Fruit fly (Drosophila melanogaster) whole organism, embryonic: ENCODE measurements around the gene Polr3E.

Experiments
- CG10267 ChIP-seq: fragments of 200-800 bp; sonication (Bioruptor generic); optimal IDR thresholded peaks from 2 replicates; lab custom pipeline; 2018; ENCODE audit warnings: missing biosample characterization, mild to moderate bottlenecking, missing genetic modification characterization, moderate library complexity
- CG10274 ChIP-seq: fragments of 200-800 bp; sonication (Bioruptor generic); optimal IDR thresholded peaks from 3 replicates; lab custom pipeline; 2017; ENCODE audit warnings: missing biosample characterization, mild to moderate bottlenecking, missing genetic modification characterization
- CG10431 ChIP-seq: fragments of 200-800 bp; sonication (Bioruptor generic); optimal IDR thresholded peaks from 3 replicates; lab custom pipeline; 2018; ENCODE audit warnings: missing biosample characterization, mild to moderate bottlenecking, missing genetic modification characterization
- CG10543 ChIP-seq: fragments of 200-800 bp; sonication (Bioruptor generic); optimal IDR thresholded peaks from 3 replicates; lab custom pipeline; 2017; ENCODE audit warnings: missing biosample characterization, mild to moderate bottlenecking, missing genetic modification characterization, moderate library complexity
- CG12104 ChIP-seq: fragments of 200-800 bp; sonication (Bioruptor generic); optimal IDR thresholded peaks from 3 replicates; lab custom pipeline; 2016; ENCODE audit warnings: missing biosample characterization, missing genetic modification characterization
- CG12769 ChIP-seq: fragments of 200-800 bp; sonication (Bioruptor generic); optimal IDR thresholded peaks from 2 replicates; lab custom pipeline; 2019; ENCODE audit warnings: missing biosample characterization, mild to moderate bottlenecking, missing genetic modification characterization, moderate library complexity
- CG13894 ChIP-seq: fragments of 200-800 bp; sonication (Bioruptor generic); optimal IDR thresholded peaks from 3 replicates; lab custom pipeline; 2018; ENCODE audit warnings: missing biosample characterization, mild to moderate bottlenecking, missing genetic modification characterization, moderate library complexity
- CG16815 ChIP-seq: fragments of 200-800 bp; sonication (Bioruptor generic); optimal IDR thresholded peaks from 3 replicates; lab custom pipeline; 2017; ENCODE audit warnings: missing biosample characterization, mild to moderate bottlenecking, missing genetic modification characterization
- CG2678 ChIP-seq: fragments of 200-800 bp; sonication (Bioruptor generic); optimal IDR thresholded peaks from 3 replicates; lab custom pipeline; 2019; ENCODE audit warnings: missing biosample characterization, mild to moderate bottlenecking, missing genetic modification characterization, moderate library complexity
- CG31365 ChIP-seq: fragments of 200-800 bp; sonication (Bioruptor generic); optimal IDR thresholded peaks from 2 replicates; lab custom pipeline; 2018; ENCODE audit warnings: missing biosample characterization, mild to moderate bottlenecking, missing genetic modification characterization
- CG33213 ChIP-seq: fragments of 200-800 bp; sonication (Bioruptor generic); optimal IDR thresholded peaks from 3 replicates; lab custom pipeline; 2016; ENCODE audit warnings: missing biosample characterization, missing genetic modification characterization
- CG5245 ChIP-seq: fragments of 200-800 bp; sonication (Bioruptor generic); optimal IDR thresholded peaks from 3 replicates; lab custom pipeline; 2016; ENCODE audit warnings: missing biosample characterization, missing genetic modification characterization
- CG6813 ChIP-seq: fragments of 200-800 bp; sonication (Bioruptor generic); optimal IDR thresholded peaks from 2 replicates; lab custom pipeline; 2017; ENCODE audit warnings: missing biosample characterization, missing genetic modification characterization, mild to moderate bottlenecking, moderate library complexity, missing genetic modification reagents
- CG7839 ChIP-seq: fragments of 200-800 bp; sonication (Bioruptor generic); optimal IDR thresholded peaks from 3 replicates; lab custom pipeline; 2018; ENCODE audit warnings: missing biosample characterization, mild to moderate bottlenecking, missing genetic modification characterization, moderate library complexity
- CG7987 ChIP-seq: fragments of 200-800 bp; sonication (Bioruptor generic); optimal IDR thresholded peaks from 2 replicates; lab custom pipeline; 2018; ENCODE audit warnings: missing biosample characterization, mild to moderate bottlenecking, missing genetic modification characterization, moderate library complexity
- CrebB ChIP-seq: fragments of 200-800 bp; sonication (Bioruptor generic); optimal IDR thresholded peaks from 3 replicates; lab custom pipeline; 2018; ENCODE audit warnings: missing biosample characterization, mild to moderate bottlenecking, missing genetic modification characterization
- Dad ChIP-seq: fragments of 200-800 bp; sonication (Bioruptor generic); optimal IDR thresholded peaks from 3 replicates; lab custom pipeline; 2016; ENCODE audit warnings: missing biosample characterization, missing genetic modification characterization
- Dp ChIP-seq: fragments of 200-800 bp; sonication (Bioruptor generic); optimal IDR thresholded peaks from 2 replicates; lab custom pipeline; 2018; ENCODE audit warnings: missing biosample characterization, mild to moderate bottlenecking, missing genetic modification characterization, moderate library complexity
- E2f2 ChIP-seq: fragments of 200-800 bp; sonication (Bioruptor generic); IDR thresholded peaks from 2 replicates; pipeline ENCODE4 v1.3.6; 2022; ENCODE audit warnings: missing biosample characterization, missing genetic modification characterization
- Fer1 ChIP-seq: fragments of 200-800 bp; sonication (Bioruptor generic); optimal IDR thresholded peaks from 2 replicates; lab custom pipeline; 2017; ENCODE audit warnings: missing biosample characterization, mild to moderate bottlenecking, missing genetic modification characterization
- Fer2 ChIP-seq: fragments of 200-800 bp; sonication (Bioruptor generic); optimal IDR thresholded peaks from 2 replicates; lab custom pipeline; 2018; ENCODE audit warnings: missing biosample characterization, mild to moderate bottlenecking, missing genetic modification characterization, moderate library complexity
- H15 ChIP-seq: fragments of 200-800 bp; sonication (Bioruptor generic); IDR thresholded peaks from 3 replicates; pipeline ENCODE4 v1.3.6; 2022; ENCODE audit warnings: missing biosample characterization, missing genetic modification characterization
- Hand ChIP-seq: fragments of 200-800 bp; sonication (Bioruptor generic); optimal IDR thresholded peaks from 2 replicates; lab custom pipeline; 2017; ENCODE audit warnings: mild to moderate bottlenecking, missing biosample characterization, missing genetic modification reagents, missing genetic modification characterization
- Nf-YA ChIP-seq: fragments of 200-800 bp; sonication (Bioruptor generic); IDR thresholded peaks from 2 replicates; pipeline ENCODE4 v1.3.6; 2022; ENCODE audit warnings: missing biosample characterization, missing genetic modification characterization
- Nf-YC ChIP-seq: fragments of 200-800 bp; optimal IDR thresholded peaks from 3 replicates; lab custom pipeline; 2019; ENCODE audit warnings: missing biosample characterization, mild to moderate bottlenecking, missing genetic modification characterization, moderate library complexity
- Opbp ChIP-seq: fragments of 200-800 bp; sonication (Bioruptor generic); IDR thresholded peaks from 3 replicates; pipeline ENCODE4 v1.3.6; 2022; ENCODE audit warnings: missing biosample characterization, missing genetic modification characterization; ENCODE audit not compliant: partially characterized antibody
- PHDP ChIP-seq: fragments of 200-800 bp; sonication (Bioruptor generic); optimal IDR thresholded peaks from 3 replicates; lab custom pipeline; 2018; ENCODE audit warnings: missing biosample characterization, mild to moderate bottlenecking, missing genetic modification characterization, moderate library complexity
- bbx ChIP-seq: fragments of 200-800 bp; sonication (Bioruptor generic); IDR thresholded peaks from 2 replicates; pipeline ENCODE4 v1.3.6; 2022; ENCODE audit warnings: missing biosample characterization, missing genetic modification characterization; ENCODE audit not compliant: partially characterized antibody
- cas ChIP-seq: fragments of 200-800 bp; sonication (Bioruptor generic); IDR thresholded peaks from 2 replicates; pipeline ENCODE4 v1.3.6; 2022; ENCODE audit warnings: missing biosample characterization, missing genetic modification characterization
- dmrt11E ChIP-seq: fragments of 200-800 bp; sonication (Bioruptor generic); optimal IDR thresholded peaks from 3 replicates; lab custom pipeline; 2018; ENCODE audit warnings: missing biosample characterization, mild to moderate bottlenecking, missing genetic modification characterization, moderate library complexity
- exex ChIP-seq: fragments of 200-800 bp; sonication (Bioruptor generic); optimal IDR thresholded peaks from 4 replicates; lab custom pipeline; 2018; ENCODE audit warnings: missing biosample characterization, mild to moderate bottlenecking, missing genetic modification characterization, moderate library complexity
- eyg ChIP-seq: fragments of 200-800 bp; sonication (Bioruptor generic); optimal IDR thresholded peaks from 3 replicates; lab custom pipeline; 2016; ENCODE audit warnings: missing biosample characterization, missing genetic modification characterization
- gro ChIP-seq: fragments of 200-800 bp; sonication (Bioruptor generic); optimal IDR thresholded peaks from 2 replicates; lab custom pipeline; 2016; ENCODE audit warnings: missing biosample characterization, missing genetic modification characterization
- her ChIP-seq: fragments of 200-800 bp; sonication (Bioruptor generic); optimal IDR thresholded peaks from 2 replicates; lab custom pipeline; 2016; ENCODE audit warnings: missing biosample characterization, missing genetic modification characterization
- insv ChIP-seq, 2 experiments: fragments of 200-800 bp; sonication (Bioruptor generic); optimal IDR thresholded peaks; 3 replicates each; lab custom pipeline; 2016 to 2018; ENCODE audit warnings: missing biosample characterization in 2 of 2, missing genetic modification characterization in 2 of 2
- lbe ChIP-seq: fragments of 200-800 bp; sonication (Bioruptor generic); optimal IDR thresholded peaks from 2 replicates; lab custom pipeline; 2016; ENCODE audit warnings: missing biosample characterization, mild to moderate bottlenecking, missing genetic modification characterization
- mirr ChIP-seq: fragments of 200-800 bp; sonication (Bioruptor generic); optimal IDR thresholded peaks from 3 replicates; lab custom pipeline; 2018; ENCODE audit warnings: missing biosample characterization, mild to moderate bottlenecking, missing genetic modification characterization
- nau ChIP-seq: fragments of 200-800 bp; sonication (Bioruptor generic); optimal IDR thresholded peaks from 3 replicates; lab custom pipeline; 2017; ENCODE audit warnings: missing biosample characterization, mild to moderate bottlenecking, missing genetic modification characterization, missing genetic modification reagents
- nerfin-1 ChIP-seq: fragments of 200-800 bp; sonication (Bioruptor generic); optimal IDR thresholded peaks from 3 replicates; lab custom pipeline; 2019; ENCODE audit warnings: missing biosample characterization, mild to moderate bottlenecking, missing genetic modification characterization, moderate library complexity
- nerfin-2 ChIP-seq: fragments of 200-800 bp; sonication (Bioruptor generic); IDR thresholded peaks from 2 replicates; pipeline ENCODE4 v1.3.6; 2022; ENCODE audit warnings: missing biosample characterization, missing genetic modification characterization; ENCODE audit not compliant: partially characterized antibody
- pzg ChIP-seq: fragments of 200-800 bp; sonication (Bioruptor generic); optimal IDR thresholded peaks from 3 replicates; lab custom pipeline; 2018; ENCODE audit warnings: missing biosample characterization, mild to moderate bottlenecking, missing genetic modification characterization, moderate library complexity
- repo ChIP-seq: fragments of 200-800 bp; sonication (Bioruptor generic); optimal IDR thresholded peaks from 2 replicates; lab custom pipeline; 2016; ENCODE audit warnings: missing biosample characterization, missing genetic modification characterization
- scrt ChIP-seq: fragments of 200-800 bp; sonication (Bioruptor generic); optimal IDR thresholded peaks from 2 replicates; lab custom pipeline; 2018; ENCODE audit warnings: missing biosample characterization, mild to moderate bottlenecking, missing genetic modification characterization, moderate library complexity
- sd ChIP-seq: fragments of 200-800 bp; sonication (Bioruptor generic); optimal IDR thresholded peaks from 3 replicates; lab custom pipeline; 2018; ENCODE audit warnings: missing biosample characterization, mild to moderate bottlenecking, missing genetic modification characterization, moderate library complexity
- sens ChIP-seq: fragments of 200-800 bp; sonication (Bioruptor generic); peaks from one replicate; lab custom pipeline; 2016; ENCODE audit warnings: missing biosample characterization, missing genetic modification characterization
- trem ChIP-seq: fragments of 200-800 bp; optimal IDR thresholded peaks from 3 replicates; lab custom pipeline; 2019; ENCODE audit warnings: missing biosample characterization, mild to moderate bottlenecking, missing genetic modification characterization, moderate library complexity
- unpg ChIP-seq: fragments of 200-800 bp; sonication (Bioruptor generic); optimal IDR thresholded peaks from 3 replicates; lab custom pipeline; 2018; ENCODE audit warnings: missing biosample characterization, mild to moderate bottlenecking, missing genetic modification characterization, moderate library complexity
- wek ChIP-seq: fragments of 200-800 bp; sonication (Bioruptor generic); optimal IDR thresholded peaks from 3 replicates; lab custom pipeline; 2018; ENCODE audit warnings: missing biosample characterization, mild to moderate bottlenecking, missing genetic modification characterization, moderate library complexity

Gene Polr3E

dm6 chr3L:21065212-21065902, 33.7 kb downstream of the Polr3E start, which contains the start of gene CG43072 (continued):
- TF ChIP-seq CG7987 (GFP tag; lab: Kevin White, UChicago), result peak; percentile 14
- peak; percentile 59 for TF ChIP-seq Fer1
- TF ChIP-seq wek (GFP tag; lab: Kevin White, UChicago), result peak; percentile 37
- no peak for TF ChIP-seq dmrt11E (tag; lab: Kevin White, UChicago)
- peak; percentile 57 for TF ChIP-seq CG10431 (GFP tag; lab: Kevin White, UChicago)
- TF ChIP-seq Opbp (GFP tag; lab: Robert Waterston, UW), result 0 out of 3 replicates have a peak, but pooled peaks have one; percentile 34
- TF ChIP-seq unpg, result peak; percentile 49
- TF ChIP-seq sd (tag; lab: Kevin White, UChicago), result peak; percentile 98
- peak; percentile 25 for TF ChIP-seq nau (GFP tag; lab: Kevin White, UChicago)
- 0 out of 2 replicates have a peak, but pooled peaks have one; percentile 43 for TF ChIP-seq bbx (GFP tag; lab: Robert Waterston, UW)
- no peak for TF ChIP-seq E2f2
- TF ChIP-seq gro (GFP tag; lab: Kevin White, UChicago), result peak; percentile 42
- TF ChIP-seq sens (GFP tag; lab: Kevin White, UChicago), result peak; percentile 75
- no peak for TF ChIP-seq CG16815
- TF ChIP-seq PHDP (tag; lab: Kevin White, UChicago), result peak; percentile 70
- no peak for TF ChIP-seq Nf-YA
- TF ChIP-seq CG12104, result no peak
- no peak for TF ChIP-seq H15 (GFP tag; lab: Robert Waterston, UW)
- no peak for TF ChIP-seq her (GFP tag; lab: Kevin White, UChicago)
- no peak for TF ChIP-seq eyg (GFP tag; lab: Kevin White, UChicago)
- TF ChIP-seq CrebB (tag; lab: Kevin White, UChicago), result peak; percentile 80
- peak; percentile 97 for TF ChIP-seq exex (tag; lab: Kevin White, UChicago)
- peak; percentile 31 for TF ChIP-seq CG31365 (tag; lab: Kevin White, UChicago)
- TF ChIP-seq trem, result peak; percentile 4
- peak; percentile 16 for TF ChIP-seq nerfin-1 (tag; lab: Kevin White, UChicago)
- no peak for TF ChIP-seq nerfin-2 (GFP tag; lab: Robert Waterston, UW)
- TF ChIP-seq Dad (GFP tag; lab: Kevin White, UChicago), result no peak
- peak; percentile 57 for TF ChIP-seq Hand (GFP tag; lab: Kevin White, UChicago)
- peak; percentile 6 for TF ChIP-seq Fer2 (tag; lab: Kevin White, UChicago)
- peak; percentile 3 for TF ChIP-seq CG7839
- TF ChIP-seq Nf-YC (tag; lab: Kevin White, UChicago), result peak; percentile 39
- TF ChIP-seq scrt (GFP tag; lab: Kevin White, UChicago), result peak; percentile 20
- no peak for TF ChIP-seq CG5245 (GFP tag; lab: Kevin White, UChicago)
- peak; percentile 59 for TF ChIP-seq CG2678 (tag; lab: Kevin White, UChicago)
- peak; percentile 4 for TF ChIP-seq CG33213
- TF ChIP-seq CG10274 (GFP tag; lab: Kevin White, UChicago), result peak; percentile 2
- no peak for TF ChIP-seq repo
- peak; percentile 21 for TF ChIP-seq CG12769 (tag; lab: Kevin White, UChicago)
- TF ChIP-seq CG6813 (GFP tag; lab: Kevin White, UChicago), result peak; percentile 66
- TF ChIP-seq Dp, result peak; percentile 11
- TF ChIP-seq CG13894 (tag; lab: Kevin White, UChicago), result peak; percentile 79
- TF ChIP-seq lbe, result peak; percentile 56
- no peak for TF ChIP-seq insv (GFP tag; optimal IDR thresholded peaks at IDR 0.05; lab: Kevin White, UChicago)
- peak; percentile 37 for TF ChIP-seq CG10543 (GFP tag; lab: Kevin White, UChicago)
- TF ChIP-seq CG10267 (tag; lab: Kevin White, UChicago), result peak; percentile 15
- peak; percentile 84 for TF ChIP-seq mirr
- TF ChIP-seq pzg (GFP tag; lab: Kevin White, UChicago), result no peak
- no peak for TF ChIP-seq cas
